Fruit fly (Drosophila melanogaster) S2 (cell line): ENCODE results near the gene CG2955.

Experiments
- CG8478 ChIP-seq: fragments of >200 bp; optimal IDR thresholded peaks from 2 replicates; lab custom pipeline; 2018
- CTCF ChIP-seq, 2 experiments: fragments of >200 bp; optimal IDR thresholded peaks; 2 replicates each; lab custom pipeline; 2018

Gene CG2955

DNA sequence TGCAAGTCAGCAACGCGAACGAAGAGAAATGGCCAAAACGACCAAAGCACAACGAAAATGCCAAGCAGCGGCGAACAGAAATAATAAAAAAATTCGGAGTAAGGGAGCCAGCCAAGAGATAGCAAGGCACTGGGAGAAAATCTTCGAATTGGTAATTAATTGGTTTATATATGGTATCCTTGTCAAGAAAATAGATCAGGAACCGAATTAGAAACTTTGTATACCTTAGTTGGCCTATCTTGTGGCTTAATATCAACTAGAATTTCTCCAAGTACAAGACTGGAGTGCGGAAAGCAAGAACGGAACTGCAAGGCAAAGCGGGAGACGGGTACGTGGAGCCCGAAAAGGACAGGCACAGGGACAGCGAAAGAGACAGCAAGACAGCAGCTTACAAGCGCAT, 30.9 kb downstream of the CG2955 start:
- TF ChIP-seq CTCF (optimal IDR thresholded peaks at IDR 0.05; lab: Kevin White, UChicago) (no peak), CG8478 (no peak)

DNA sequence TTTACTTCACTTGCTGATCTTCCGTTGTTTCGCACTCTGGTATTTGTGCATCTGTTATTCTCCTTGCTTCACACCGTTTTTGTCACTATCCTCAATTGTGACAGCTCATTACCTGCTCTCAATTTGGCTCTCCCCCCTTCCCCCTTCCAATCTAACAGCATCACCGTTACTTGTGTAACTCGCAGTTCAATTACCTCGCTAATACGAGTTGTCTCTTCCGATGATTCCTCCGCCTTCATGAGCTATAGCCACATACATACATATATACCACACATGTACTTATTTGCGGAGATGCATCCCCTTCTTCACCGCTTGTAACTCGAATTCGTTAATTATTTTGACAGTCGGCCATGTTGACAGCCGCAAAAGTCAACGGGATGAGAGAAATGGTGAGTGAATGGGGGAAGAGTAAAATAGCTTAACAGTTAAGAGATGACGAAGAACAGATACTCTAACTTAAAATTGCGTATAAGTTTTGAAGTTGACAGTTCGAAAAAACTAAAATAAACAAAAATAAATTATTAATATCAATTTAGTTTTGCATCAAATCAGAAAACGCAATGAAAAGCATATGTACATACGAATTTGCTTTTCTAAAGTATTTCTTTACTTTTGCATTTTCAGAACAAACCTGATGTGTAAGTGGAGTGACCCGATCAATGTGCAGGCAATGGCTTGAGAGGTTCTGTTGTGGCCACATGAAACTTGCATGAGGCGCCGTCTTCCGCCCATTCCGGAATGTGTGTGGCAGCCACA, 36.4 kb downstream of the CG2955 start:
- TF ChIP-seq CG8478, result no peak
- TF ChIP-seq CTCF (optimal IDR thresholded peaks at IDR 0.05; lab: Kevin White, UChicago), result no peak

DNA sequence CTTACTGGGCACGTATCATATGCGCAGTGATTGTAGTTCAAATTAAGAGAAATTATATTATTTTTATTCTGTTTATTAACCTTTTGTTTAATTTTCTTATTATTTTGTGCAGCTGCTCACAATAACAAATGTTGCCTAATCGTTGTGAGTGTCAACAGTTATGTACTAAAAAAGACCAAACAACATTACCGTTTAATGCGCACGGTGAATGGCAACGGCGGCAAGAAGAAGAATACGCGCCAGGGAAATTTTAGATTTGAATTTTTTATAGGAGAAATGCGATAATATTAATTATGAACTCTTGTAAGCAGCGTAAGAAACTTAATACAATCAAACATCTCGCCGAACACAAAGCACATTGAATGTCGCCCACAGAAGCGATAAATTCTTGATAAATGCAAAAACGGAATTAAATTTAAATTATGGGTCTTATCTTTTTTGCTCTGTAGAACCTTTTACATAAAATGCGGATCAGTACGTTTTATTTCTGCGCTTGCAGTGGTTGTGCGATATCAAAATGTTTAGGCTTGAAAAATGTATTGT, 38.6 kb downstream of the CG2955 start, which contains the start of the genes Tbcc and lectin-24Db:
TSS of gene Tbcc (minus strand) at position 163 of the 543 bp plus-strand sequence.
TSS of gene lectin-24Db (plus strand) at position 493 of the 543 bp plus-strand sequence.
- TF ChIP-seq CTCF (optimal IDR thresholded peaks at IDR 0.05; lab: Kevin White, UChicago), result no peak
- no peak for TF ChIP-seq CG8478

DNA sequence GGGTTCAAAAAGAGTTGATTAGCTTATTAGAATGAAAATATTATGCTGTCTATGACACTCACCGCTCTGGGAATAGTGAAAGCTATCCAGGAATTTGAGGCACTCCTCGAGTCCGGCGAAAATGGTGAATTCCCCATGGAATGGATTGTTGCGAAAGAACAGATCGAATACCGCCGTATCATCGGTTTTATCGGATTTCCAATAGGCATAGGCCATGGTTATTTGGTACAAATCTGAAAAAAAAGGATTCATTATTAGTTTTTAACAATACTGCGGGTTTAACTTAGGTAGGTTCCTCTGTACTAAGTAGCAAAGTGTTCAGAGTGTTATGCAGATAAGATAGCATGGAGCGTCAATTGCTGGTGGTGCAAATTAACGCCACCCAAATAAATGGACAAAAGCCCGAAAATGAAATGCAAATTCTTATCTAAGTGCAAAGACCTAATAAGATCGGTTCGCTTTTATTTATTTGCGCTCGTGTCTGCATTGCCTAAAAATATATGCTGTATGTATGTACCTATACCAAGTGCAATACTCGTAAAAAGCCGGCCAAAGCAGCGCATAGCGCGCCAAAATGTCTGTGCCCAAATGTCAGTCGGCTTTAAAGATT, 46.7 kb downstream of the CG2955 start:
- TF ChIP-seq CTCF (optimal IDR thresholded peaks at IDR 0.05; lab: Kevin White, UChicago), result no peak
- no peak for TF ChIP-seq CG8478

DNA sequence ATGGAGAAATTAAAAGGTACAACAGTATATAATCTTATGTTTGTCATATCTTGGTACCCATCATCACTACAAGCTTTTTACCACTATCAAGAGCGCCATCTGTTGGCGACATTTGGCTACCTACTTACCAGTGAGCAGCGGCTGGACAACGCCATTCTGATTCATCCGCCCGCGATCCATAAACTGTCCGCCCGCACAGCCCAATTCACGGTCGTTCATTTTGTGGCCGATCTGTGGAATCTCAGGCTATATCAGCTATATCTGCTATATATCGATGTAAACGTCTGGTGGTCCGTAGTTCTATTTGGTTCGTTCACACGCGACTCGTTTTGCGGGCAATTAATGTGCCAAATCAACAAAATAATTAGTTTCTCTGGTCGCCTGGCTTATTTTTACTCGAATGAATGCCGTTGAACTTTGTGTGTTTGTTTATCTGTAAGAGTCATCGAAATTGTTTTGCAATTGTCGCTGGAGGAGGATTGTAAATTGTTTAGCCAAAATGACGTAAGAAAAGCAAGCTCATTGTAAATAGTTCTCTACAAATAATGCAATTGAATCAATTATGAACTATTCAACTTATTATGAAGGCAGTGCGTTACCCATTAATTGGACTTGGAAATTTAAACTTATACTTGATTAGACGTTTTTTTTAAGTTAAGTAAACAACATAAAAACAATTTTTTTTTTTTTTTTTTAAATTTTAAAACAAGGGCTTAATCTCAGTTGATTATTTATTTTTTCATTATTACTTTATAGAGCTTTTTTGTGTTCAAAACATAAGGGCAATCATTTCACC, 47.5 kb downstream of the CG2955 start:
- no peak for TF ChIP-seq CG8478
- TF ChIP-seq CTCF (optimal IDR thresholded peaks at IDR 0.05; lab: Kevin White, UChicago), result peak; percentile 73 to 78

DNA sequence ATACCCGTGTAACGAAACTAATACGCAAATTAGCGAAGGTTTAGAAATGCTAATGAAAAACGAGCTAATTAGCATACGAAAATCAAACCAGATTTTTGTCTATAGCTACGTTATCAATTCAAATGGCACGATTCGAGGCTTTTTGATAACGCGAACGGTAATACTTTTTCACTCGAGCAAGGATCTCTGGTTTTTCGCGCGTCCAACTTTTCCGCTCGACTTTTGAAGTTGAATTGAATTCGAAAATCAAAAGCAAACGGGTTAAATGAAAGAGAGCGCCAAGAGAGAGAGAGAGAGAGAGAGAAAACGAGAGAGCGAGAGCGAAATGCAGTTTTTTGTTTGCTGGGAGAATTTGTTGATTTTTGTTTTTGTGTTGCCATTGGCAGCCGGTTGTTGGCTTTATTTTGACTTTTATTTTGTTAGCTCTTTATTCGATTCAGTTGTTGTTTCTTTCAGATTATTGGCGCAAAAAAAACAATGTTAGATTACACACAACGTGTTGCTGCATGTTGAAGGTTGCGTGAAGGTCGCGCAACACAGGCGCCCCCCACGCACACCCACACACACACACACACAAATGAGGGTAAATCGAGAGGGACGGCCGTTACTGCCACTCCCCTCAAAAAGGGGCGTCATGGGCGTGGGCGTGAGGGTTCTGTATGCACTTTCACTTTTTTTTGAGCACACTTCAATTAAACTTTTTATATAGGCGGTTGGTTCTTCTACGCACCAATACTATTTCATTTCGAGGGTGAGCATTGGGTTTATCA, 48.2 kb downstream of the CG2955 start:
- TF ChIP-seq CG8478 (no peak), CTCF (optimal IDR thresholded peaks at IDR 0.05; lab: Kevin White, UChicago) (no peak)

DNA sequence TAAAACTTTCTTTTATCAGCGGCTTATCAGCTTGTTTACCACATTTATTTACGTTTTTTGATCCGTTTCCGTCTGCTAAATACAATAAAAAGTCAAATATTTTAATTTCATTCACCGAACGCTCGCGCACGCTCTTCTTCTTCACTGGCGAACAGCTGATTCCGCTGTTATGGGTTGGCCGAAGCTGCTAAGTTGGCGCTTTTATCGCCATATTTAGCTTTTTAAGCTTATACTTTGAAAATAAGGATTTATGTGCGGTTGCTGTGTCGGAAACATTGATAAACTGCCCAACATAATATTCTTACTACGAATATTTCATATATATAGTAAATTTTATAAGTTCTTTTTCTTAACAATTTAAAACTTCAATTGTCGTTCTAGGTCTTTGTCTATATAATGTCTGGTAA, 48.8 kb downstream of the CG2955 start, which contains the start of gene Naprt:
TSS of gene Naprt (minus strand) at position 159 of the 407 bp plus-strand sequence.
- no peak for TF ChIP-seq CG8478
- no peak for TF ChIP-seq CTCF (optimal IDR thresholded peaks at IDR 0.05; lab: Kevin White, UChicago)
